Worm (Caenorhabditis elegans): ENCODE measurements around the gene ckb-2.

Gene ckb-2

ce11 chrIII:4362332-4362731 is 5.4 kb upstream of the ckb-2 start:
- no peak for TF ChIP-seq unc-62 (GFP tag; optimal IDR thresholded peaks at IDR 0.05)

ce11 chrIII:4364974-4365373 is 2.8 kb upstream of the ckb-2 start, which contains the start of gene ckb-1:
ckb-1 (plus strand) TSS chrIII:4365274.
- no peak for TF ChIP-seq unc-62 (GFP tag; optimal IDR thresholded peaks at IDR 0.05)

- no peak for TF ChIP-seq unc-62 (GFP tag; optimal IDR thresholded peaks at IDR 0.05)
These were observed 2.8 kb downstream of the ckb-2 start, which contains the start of gene ckb-3 for ce11 chrIII:4370585-4370984. ckb-3 (plus strand) TSS chrIII:4370885.

ce11 chrIII:4372894-4373293 is 5.1 kb downstream of the ckb-2 start:
- TF ChIP-seq unc-62 (GFP tag; optimal IDR thresholded peaks at IDR 0.05) = no peak

- TF ChIP-seq unc-62 (GFP tag; optimal IDR thresholded peaks at IDR 0.05) = no peak
These were observed 7.1 kb downstream of the ckb-2 start, which contains the start of gene pals-26 for ce11 chrIII:4374854-4375253. pals-26 (plus strand) TSS chrIII:4375154.

- no peak for TF ChIP-seq unc-62 (GFP tag; optimal IDR thresholded peaks at IDR 0.05)
These were observed 12.0 kb downstream of the ckb-2 start, which contains the start of gene B0284.3 for ce11 chrIII:4379717-4380116. B0284.3 (minus strand) TSS chrIII:4379817.

ce11 chrIII:4380835-4381234 is 13.1 kb downstream of the ckb-2 start:
- TF ChIP-seq unc-62 (GFP tag; optimal IDR thresholded peaks at IDR 0.05) = no peak

ce11 chrIII:4381343-4381742 is 13.6 kb downstream of the ckb-2 start, which contains the start of gene pals-27:
pals-27 (plus strand) TSS chrIII:4381643.
- TF ChIP-seq unc-62 (GFP tag; optimal IDR thresholded peaks at IDR 0.05) = no peak

ce11 chrIII:4382118-4382517 is 14.4 kb downstream of the ckb-2 start:
- TF ChIP-seq unc-62 (GFP tag; optimal IDR thresholded peaks at IDR 0.05) = no peak

- TF ChIP-seq unc-62 (GFP tag; optimal IDR thresholded peaks at IDR 0.05) = no peak
These were observed 16.7 kb downstream of the ckb-2 start, which contains the start of gene pals-28 for ce11 chrIII:4384487-4384886. pals-28 (plus strand) TSS chrIII:4384787.

- TF ChIP-seq unc-62 (GFP tag; optimal IDR thresholded peaks at IDR 0.05) = no peak
These were observed 22.7 kb downstream of the ckb-2 start for ce11 chrIII:4390421-4390820.

- no peak for TF ChIP-seq unc-62 (GFP tag; optimal IDR thresholded peaks at IDR 0.05)
These were observed 23.6 kb downstream of the ckb-2 start for ce11 chrIII:4391319-4391718.

- no peak for TF ChIP-seq unc-62 (GFP tag; optimal IDR thresholded peaks at IDR 0.05)
These were observed 24.2 kb downstream of the ckb-2 start for ce11 chrIII:4391938-4392337.

ce11 chrIII:4394496-4394895 is 26.7 kb downstream of the ckb-2 start, which contains the start of gene R07E5.4:
R07E5.4 (plus strand) TSS chrIII:4394796.
- no peak for TF ChIP-seq unc-62 (GFP tag; optimal IDR thresholded peaks at IDR 0.05)

- TF ChIP-seq unc-62 (GFP tag; optimal IDR thresholded peaks at IDR 0.05) = no peak
These were observed 28.1 kb downstream of the ckb-2 start for ce11 chrIII:4395857-4396256.

ce11 chrIII:4397115-4397514 is 29.4 kb downstream of the ckb-2 start, which contains the start of gene R07E5.5:
R07E5.5 (plus strand) TSS chrIII:4397415.
- no peak for TF ChIP-seq unc-62 (GFP tag; optimal IDR thresholded peaks at IDR 0.05)

ce11 chrIII:4398463-4398862 is 30.7 kb downstream of the ckb-2 start, which contains the start of gene R07E5.6:
R07E5.6 (plus strand) TSS chrIII:4398763.
- TF ChIP-seq unc-62 (GFP tag; optimal IDR thresholded peaks at IDR 0.05) = no peak

ce11 chrIII:4401142-4401541 is 33.4 kb downstream of the ckb-2 start, which contains the start of gene R07E5.15:
R07E5.15 (plus strand) TSS chrIII:4401442.
- no peak for TF ChIP-seq unc-62 (GFP tag; optimal IDR thresholded peaks at IDR 0.05)
